Fruit fly (Drosophila melanogaster): Measurements from ENCODE around the gene CG13063.

dm6 chr3L:16354197-16354596 lies 47.8 kb downstream of the CG13063 start, which contains the start of gene Pdh:
- TF ChIP-seq cnc (optimal IDR thresholded peaks at IDR 0.05) (no peak), CG11617 (GFP tag; optimal IDR thresholded peaks at IDR 0.05) (no peak)
